Fruit fly (Drosophila melanogaster): ENCODE data around the gene Arc42.

The Arc42 gene

dm6 chr3R:19889603-19890187, 12.2 kb downstream of the Arc42 start:
- TF ChIP-seq Myc (optimal IDR thresholded peaks at IDR 0.05), result no peak
- no peak for TF ChIP-seq psq (optimal IDR thresholded peaks at IDR 0.05)
- no peak for TF ChIP-seq ttk (optimal IDR thresholded peaks at IDR 0.05)
- no peak for TF ChIP-seq insv (optimal IDR thresholded peaks at IDR 0.05)
- no peak for TF ChIP-seq Sin3A (optimal IDR thresholded peaks at IDR 0.05)
- no peak for TF ChIP-seq h (optimal IDR thresholded peaks at IDR 0.05)

DNA sequence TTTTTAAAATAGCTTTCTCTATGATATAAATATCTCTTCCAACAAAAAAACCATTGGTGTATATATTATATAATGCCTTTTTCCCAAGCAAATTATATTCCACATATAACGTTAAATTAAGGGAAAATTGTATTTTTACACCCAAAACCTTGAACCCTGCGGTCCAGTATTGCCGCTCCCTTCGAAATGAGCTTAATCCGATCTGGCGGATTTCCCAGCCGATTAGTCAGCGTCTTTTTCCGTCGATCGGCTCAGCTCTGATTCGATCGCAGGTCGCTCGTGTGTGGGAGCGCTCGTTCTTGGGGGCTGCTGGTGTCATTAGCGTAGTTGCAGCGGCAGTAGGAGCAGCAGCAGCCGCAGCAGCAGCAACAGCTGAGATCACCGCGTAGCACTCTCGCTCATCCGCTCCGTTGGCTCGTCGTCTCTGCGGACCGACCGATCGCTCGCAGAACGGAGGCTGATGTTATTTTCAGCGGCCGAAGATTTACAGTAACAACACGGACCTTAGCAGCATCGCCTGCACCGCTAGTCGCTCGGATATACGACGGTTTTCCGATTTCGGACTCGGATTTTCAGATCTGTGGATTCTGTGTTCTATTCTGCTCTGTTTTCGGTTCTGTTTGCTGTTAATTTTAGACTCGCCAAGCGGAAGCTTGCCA, 12.9 kb downstream of the Arc42 start, which contains the start of gene CG4733:
CG4733 (plus strand) TSS at position 350 of the 659 bp plus-strand sequence.
- TF ChIP-seq psq (optimal IDR thresholded peaks at IDR 0.05), result no peak

DNA sequence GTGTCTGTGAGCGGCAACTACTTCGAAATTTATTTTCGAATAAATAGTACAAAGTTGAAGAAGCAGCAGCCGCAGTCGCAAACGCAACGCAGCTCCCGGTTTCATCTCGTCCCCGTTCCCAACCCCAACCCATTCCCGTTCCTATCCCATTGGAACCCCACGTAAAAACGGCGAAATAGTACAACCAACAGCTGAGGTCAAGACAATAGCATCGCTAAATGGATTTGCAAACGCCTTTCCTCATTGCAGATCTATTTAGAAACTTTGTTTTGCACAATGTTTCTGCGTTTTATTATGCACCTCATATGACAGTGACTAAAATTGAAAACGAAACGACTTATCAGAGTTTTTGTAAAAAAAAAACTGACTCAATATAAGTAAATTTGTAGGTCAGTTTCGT, 13.8 kb downstream of the Arc42 start:
- TF ChIP-seq psq (optimal IDR thresholded peaks at IDR 0.05) (no peak), h (optimal IDR thresholded peaks at IDR 0.05) (no peak), ttk (optimal IDR thresholded peaks at IDR 0.05) (no peak), Sin3A (optimal IDR thresholded peaks at IDR 0.05) (no peak), Myc (optimal IDR thresholded peaks at IDR 0.05) (no peak)

dm6 chr3R:19892046-19892445, 14.5 kb downstream of the Arc42 start:
- no peak for TF ChIP-seq ttk (optimal IDR thresholded peaks at IDR 0.05)
- no peak for TF ChIP-seq Sin3A (optimal IDR thresholded peaks at IDR 0.05)

- TF ChIP-seq Sin3A (optimal IDR thresholded peaks at IDR 0.05), result no peak
- TF ChIP-seq psq (optimal IDR thresholded peaks at IDR 0.05), result no peak
- no peak for TF ChIP-seq Myc (optimal IDR thresholded peaks at IDR 0.05)
- no peak for TF ChIP-seq ttk (optimal IDR thresholded peaks at IDR 0.05)
- no peak for TF ChIP-seq insv (optimal IDR thresholded peaks at IDR 0.05)
- no peak for TF ChIP-seq h (optimal IDR thresholded peaks at IDR 0.05)
Measured at dm6 chr3R:19895305-19895704, 17.8 kb downstream of the Arc42 start.

- TF ChIP-seq ttk (optimal IDR thresholded peaks at IDR 0.05) (no peak), psq (optimal IDR thresholded peaks at IDR 0.05) (no peak)
Measured at dm6 chr3R:19901742-19902141, 24.2 kb downstream of the Arc42 start.

DNA sequence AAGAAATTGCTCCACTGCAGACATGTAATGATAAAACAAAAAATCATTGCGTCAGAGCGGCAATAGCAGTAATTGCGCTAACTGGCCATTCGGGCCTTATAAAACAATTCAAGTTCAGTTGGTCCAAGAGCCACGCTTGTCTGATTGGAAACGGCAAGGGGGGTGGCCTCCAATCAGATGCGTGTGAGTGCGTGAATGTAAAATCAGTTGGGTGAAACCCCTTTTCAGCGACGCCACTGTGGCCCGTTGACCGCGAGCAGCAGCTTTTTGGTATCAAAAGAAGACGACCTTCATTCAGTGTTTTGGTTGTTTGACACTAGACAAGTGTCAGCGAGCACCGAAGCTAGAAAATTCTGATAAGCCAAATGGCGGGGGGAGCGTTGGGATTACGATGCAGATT, 24.8 kb downstream of the Arc42 start:
- no peak for TF ChIP-seq psq (optimal IDR thresholded peaks at IDR 0.05)
- TF ChIP-seq ttk (optimal IDR thresholded peaks at IDR 0.05), result no peak
- TF ChIP-seq Myc (optimal IDR thresholded peaks at IDR 0.05), result no peak

dm6 chr3R:19902926-19903739, 25.6 kb downstream of the Arc42 start, which contains the start of gene ClpX:
TSS of gene ClpX (minus strand) at chr3R:19903689.
- TF ChIP-seq ttk (optimal IDR thresholded peaks at IDR 0.05) (no peak), insv (optimal IDR thresholded peaks at IDR 0.05) (no peak), h (optimal IDR thresholded peaks at IDR 0.05) (no peak), Sin3A (optimal IDR thresholded peaks at IDR 0.05) (no peak), psq (optimal IDR thresholded peaks at IDR 0.05) (no peak), Myc (optimal IDR thresholded peaks at IDR 0.05) (no peak)

DNA sequence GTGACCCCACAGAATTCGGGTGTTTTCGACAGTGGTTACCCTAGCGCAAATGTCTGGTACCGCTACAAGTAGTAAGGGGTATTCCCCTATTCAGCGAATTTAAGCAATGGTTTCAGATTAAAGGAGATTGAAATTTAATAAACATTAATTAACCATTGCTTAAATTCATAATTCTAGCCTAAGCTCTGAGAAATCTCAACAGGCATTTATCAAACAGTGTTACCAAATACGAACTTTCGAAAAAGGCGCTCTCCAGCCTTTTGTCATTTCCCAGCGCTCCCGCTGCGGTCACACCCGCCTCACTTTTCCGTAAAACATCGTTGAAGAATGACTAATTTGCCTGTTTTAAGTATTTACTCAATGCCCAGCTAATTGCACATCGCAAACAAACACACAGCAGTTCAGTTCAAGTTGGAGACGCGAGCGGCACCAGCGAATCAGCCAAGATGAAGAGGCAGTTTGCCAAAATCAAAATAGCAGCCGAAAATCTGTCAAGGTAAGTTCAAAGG, 27.4 kb downstream of the Arc42 start, which contains the start of the genes Surf6 and RhoGAP92B:
Surf6 (minus strand) TSS at position 4 of the 509 bp plus-strand sequence.
RhoGAP92B (plus strand) TSS at position 300 of the 509 bp plus-strand sequence.
- TF ChIP-seq psq (optimal IDR thresholded peaks at IDR 0.05) (no peak), Myc (optimal IDR thresholded peaks at IDR 0.05) (no peak), Sin3A (optimal IDR thresholded peaks at IDR 0.05) (no peak), insv (optimal IDR thresholded peaks at IDR 0.05) (no peak), ttk (optimal IDR thresholded peaks at IDR 0.05) (no peak), h (optimal IDR thresholded peaks at IDR 0.05) (no peak)

DNA sequence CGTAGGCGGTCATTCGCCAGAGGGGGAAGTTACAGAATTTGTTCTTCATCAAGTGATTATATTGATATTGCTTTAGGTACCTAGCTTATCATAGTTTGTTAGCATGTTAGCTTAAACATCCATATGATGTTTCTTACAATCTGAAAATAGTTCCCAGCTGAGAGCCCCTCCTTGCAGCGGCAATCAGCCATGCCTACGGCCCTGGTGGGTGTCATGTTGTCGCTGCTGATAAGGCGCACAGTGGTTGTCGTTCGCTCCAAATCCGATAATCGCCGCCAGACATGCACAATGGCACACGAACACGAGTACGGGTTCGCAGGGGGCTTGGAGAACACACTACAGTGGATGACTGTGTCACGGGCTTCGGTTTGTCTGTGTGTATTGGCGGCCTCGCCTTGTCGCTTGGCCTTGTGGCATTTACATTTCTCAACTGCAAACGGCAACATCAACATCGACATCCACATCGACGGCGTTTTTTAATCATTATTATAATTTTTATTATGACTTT, 28.4 kb downstream of the Arc42 start:
- TF ChIP-seq insv (optimal IDR thresholded peaks at IDR 0.05) (no peak), Sin3A (optimal IDR thresholded peaks at IDR 0.05) (no peak), Myc (optimal IDR thresholded peaks at IDR 0.05) (no peak), psq (optimal IDR thresholded peaks at IDR 0.05) (no peak), h (optimal IDR thresholded peaks at IDR 0.05) (no peak), ttk (optimal IDR thresholded peaks at IDR 0.05) (no peak)

DNA sequence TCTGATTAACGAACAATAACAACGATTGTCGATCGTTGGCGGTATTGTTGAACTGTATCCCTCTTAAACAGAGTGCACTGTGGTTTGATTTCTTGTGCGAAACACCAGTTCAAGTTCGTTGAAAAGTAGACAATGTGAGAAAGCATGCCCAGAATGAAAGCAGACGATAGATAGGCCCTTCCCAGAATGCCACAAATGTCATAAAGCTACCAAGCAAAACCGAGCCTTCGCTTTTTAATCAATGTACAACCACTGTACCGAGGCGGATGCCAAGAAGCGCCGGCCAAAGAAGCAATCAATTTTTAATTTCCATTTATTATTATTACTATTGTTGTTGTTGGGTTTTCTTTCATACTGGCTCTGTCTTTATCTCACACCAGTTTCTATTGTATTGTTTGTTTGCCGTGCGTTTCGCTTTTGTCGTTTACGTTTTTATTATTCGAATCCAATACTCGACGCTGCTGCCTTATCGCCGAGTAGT, 31.4 kb downstream of the Arc42 start:
- no peak for TF ChIP-seq h (optimal IDR thresholded peaks at IDR 0.05)
- TF ChIP-seq Sin3A (optimal IDR thresholded peaks at IDR 0.05), result no peak

dm6 chr3R:19909541-19910182, 32.1 kb downstream of the Arc42 start:
- no peak for TF ChIP-seq h (optimal IDR thresholded peaks at IDR 0.05)

Measured in Kc167 (cell line).